Fruit fly (Drosophila melanogaster) whole organism, prepupa: Measurements from ENCODE around the gene Wnt10.

ENCODE experiments used
- Blimp-1 ChIP-seq: fragments of 200-800 bp; sonication (Bioruptor generic); optimal IDR thresholded peaks from 3 replicates; lab custom pipeline; 2017; ENCODE audit warnings: missing biosample characterization, missing genetic modification characterization, mild to moderate bottlenecking, moderate library complexity, missing genetic modification reagents
- CG10669 ChIP-seq: fragments of 200-800 bp; sonication (Bioruptor generic); optimal IDR thresholded peaks from 3 replicates; lab custom pipeline; 2018; ENCODE audit warnings: missing biosample characterization, mild to moderate bottlenecking, missing genetic modification characterization, moderate library complexity
- CG11294 ChIP-seq: fragments of 200-800 bp; sonication (Bioruptor generic); IDR thresholded peaks from 2 replicates; pipeline ENCODE4 v1.3.6; 2022; ENCODE audit warnings: missing biosample characterization, missing genetic modification characterization
- CG11902 ChIP-seq: fragments of 200-800 bp; sonication (Bioruptor generic); optimal IDR thresholded peaks from 3 replicates; lab custom pipeline; 2016; ENCODE audit warnings: missing biosample characterization, missing genetic modification characterization
- CG15336 ChIP-seq: fragments of 200-800 bp; sonication (Bioruptor generic); IDR thresholded peaks from 2 replicates; pipeline ENCODE4 v1.3.6; 2022; ENCODE audit warnings: missing biosample characterization, missing genetic modification characterization
- CG1621 ChIP-seq: fragments of 200-800 bp; sonication (Bioruptor generic); optimal IDR thresholded peaks from 3 replicates; lab custom pipeline; 2018; ENCODE audit warnings: missing biosample characterization, mild to moderate bottlenecking, missing genetic modification characterization
- CG16779 ChIP-seq: fragments of 200-800 bp; sonication (Bioruptor generic); optimal IDR thresholded peaks from 3 replicates; lab custom pipeline; 2017; ENCODE audit warnings: missing biosample characterization, mild to moderate bottlenecking, missing genetic modification characterization
- CG3032 ChIP-seq: fragments of 200-800 bp; optimal IDR thresholded peaks from 2 replicates; lab custom pipeline; 2019; ENCODE audit warnings: missing biosample characterization, mild to moderate bottlenecking, missing genetic modification characterization, moderate library complexity
- CG31627 ChIP-seq: fragments of 200-800 bp; sonication (Bioruptor generic); optimal IDR thresholded peaks from 3 replicates; lab custom pipeline; 2016; ENCODE audit warnings: missing biosample characterization, missing genetic modification characterization
- CG32006 ChIP-seq: fragments of 200-800 bp; sonication (Bioruptor generic); optimal IDR thresholded peaks from 3 replicates; lab custom pipeline; 2017; ENCODE audit warnings: missing biosample characterization, mild to moderate bottlenecking, missing genetic modification characterization
- CG34406 ChIP-seq: fragments of 200-800 bp; sonication (Bioruptor generic); optimal IDR thresholded peaks from 3 replicates; lab custom pipeline; 2016; ENCODE audit warnings: missing biosample characterization, missing genetic modification characterization
- CG3919 ChIP-seq: fragments of 200-800 bp; sonication (Bioruptor generic); optimal IDR thresholded peaks from 3 replicates; lab custom pipeline; 2016; ENCODE audit warnings: missing biosample characterization, missing genetic modification characterization
- CG4318 ChIP-seq: fragments of 200-800 bp; sonication (Bioruptor generic); optimal IDR thresholded peaks from 3 replicates; lab custom pipeline; 2017; ENCODE audit warnings: missing biosample characterization, mild to moderate bottlenecking, missing genetic modification characterization
- CG6163 ChIP-seq: fragments of 200-800 bp; sonication (Bioruptor generic); IDR thresholded peaks from 3 replicates; pipeline ENCODE4 v1.3.6; 2022; ENCODE audit warnings: missing biosample characterization, missing genetic modification characterization
- CG6276 ChIP-seq: fragments of 200-800 bp; sonication (Bioruptor generic); optimal IDR thresholded peaks from 2 replicates; lab custom pipeline; 2017; ENCODE audit warnings: missing biosample characterization, mild to moderate bottlenecking, missing genetic modification characterization
- CG6808 ChIP-seq: fragments of 200-800 bp; sonication (Bioruptor generic); optimal IDR thresholded peaks from 3 replicates; lab custom pipeline; 2017; ENCODE audit warnings: missing biosample characterization, missing genetic modification characterization, mild to moderate bottlenecking, moderate library complexity, missing genetic modification reagents
- CG6854 ChIP-seq: fragments of 200-800 bp; sonication (Bioruptor generic); optimal IDR thresholded peaks from 2 replicates; lab custom pipeline; 2017; ENCODE audit warnings: missing biosample characterization, mild to moderate bottlenecking, missing genetic modification characterization
- CG7368 ChIP-seq: fragments of 200-800 bp; sonication (Bioruptor generic); optimal IDR thresholded peaks from 3 replicates; lab custom pipeline; 2016; ENCODE audit warnings: missing biosample characterization, missing genetic modification characterization
- CG8119 ChIP-seq: fragments of 200-800 bp; sonication (Bioruptor generic); IDR thresholded peaks from 3 replicates; pipeline ENCODE4 v1.3.6; 2022; ENCODE audit warnings: missing biosample characterization, missing genetic modification characterization
- CG8319 ChIP-seq: fragments of 200-800 bp; sonication (Bioruptor generic); optimal IDR thresholded peaks from 3 replicates; lab custom pipeline; 2016; ENCODE audit warnings: missing biosample characterization, missing genetic modification characterization
- CG9139 ChIP-seq: fragments of 200-800 bp; sonication (Bioruptor generic); optimal IDR thresholded peaks from 3 replicates; lab custom pipeline; 2017; ENCODE audit warnings: missing biosample characterization, mild to moderate bottlenecking, missing genetic modification characterization
- Eip75B ChIP-seq: fragments of 200-800 bp; sonication (Bioruptor generic); optimal IDR thresholded peaks from 3 replicates; lab custom pipeline; 2016; ENCODE audit warnings: missing biosample characterization, missing genetic modification characterization
- Eip78C ChIP-seq: fragments of 200-800 bp; sonication (Bioruptor generic); peaks from one replicate; lab custom pipeline; 2016; ENCODE audit warnings: missing biosample characterization, missing genetic modification characterization
- Eip93F ChIP-seq: fragments of 200-800 bp; sonication (Bioruptor generic); optimal IDR thresholded peaks from 2 replicates; lab custom pipeline; 2016; ENCODE audit warnings: missing biosample characterization, mild to moderate bottlenecking, missing genetic modification characterization
- Ets21C ChIP-seq: fragments of 200-800 bp; sonication (Bioruptor generic); optimal IDR thresholded peaks from 3 replicates; lab custom pipeline; 2016; ENCODE audit warnings: missing biosample characterization, missing genetic modification characterization
- Hr39 ChIP-seq: fragments of 200-800 bp; sonication (Bioruptor generic); optimal IDR thresholded peaks from 2 replicates; lab custom pipeline; 2016; ENCODE audit warnings: missing biosample characterization, missing genetic modification characterization
- Hr4 ChIP-seq: fragments of 200-800 bp; sonication (Bioruptor generic); optimal IDR thresholded peaks from 3 replicates; lab custom pipeline; 2016; ENCODE audit warnings: missing biosample characterization, missing genetic modification characterization
- Lpt ChIP-seq: fragments of 200-800 bp; sonication (Bioruptor generic); optimal IDR thresholded peaks from 3 replicates; lab custom pipeline; 2016; ENCODE audit warnings: missing biosample characterization, missing genetic modification characterization
- OdsH ChIP-seq: fragments of 200-800 bp; sonication (Bioruptor generic); optimal IDR thresholded peaks from 3 replicates; lab custom pipeline; 2016; ENCODE audit warnings: missing biosample characterization, missing genetic modification characterization
- Smox ChIP-seq: fragments of 200-800 bp; sonication (Bioruptor generic); optimal IDR thresholded peaks from 3 replicates; lab custom pipeline; 2016; ENCODE audit warnings: missing biosample characterization, missing genetic modification characterization
- Sox102F ChIP-seq: fragments of 200-800 bp; sonication (Bioruptor generic); optimal IDR thresholded peaks from 2 replicates; lab custom pipeline; 2016; ENCODE audit warnings: missing biosample characterization, mild to moderate bottlenecking, missing genetic modification characterization
- Sox14 ChIP-seq: fragments of 200-800 bp; sonication (Bioruptor generic); optimal IDR thresholded peaks from 3 replicates; lab custom pipeline; 2016; ENCODE audit warnings: missing biosample characterization, missing genetic modification characterization
- acj6 ChIP-seq: fragments of 200-800 bp; sonication (Bioruptor generic); optimal IDR thresholded peaks from 3 replicates; lab custom pipeline; 2016; ENCODE audit warnings: missing biosample characterization, missing genetic modification characterization
- cyc ChIP-seq: fragments of 200-800 bp; sonication (Bioruptor generic); optimal IDR thresholded peaks from 3 replicates; lab custom pipeline; 2016; ENCODE audit warnings: missing biosample characterization, missing genetic modification characterization
- dac ChIP-seq: fragments of 200-800 bp; sonication (Bioruptor generic); optimal IDR thresholded peaks from 2 replicates; lab custom pipeline; 2017; ENCODE audit warnings: missing biosample characterization, mild to moderate bottlenecking, missing genetic modification characterization
- dsx ChIP-seq: fragments of 200-800 bp; optimal IDR thresholded peaks from 3 replicates; lab custom pipeline; 2019; ENCODE audit warnings: missing biosample characterization, mild to moderate bottlenecking, missing genetic modification characterization, moderate library complexity; ENCODE audit not compliant: poor library complexity, severe bottlenecking
- esn ChIP-seq: fragments of 200-800 bp; sonication (Bioruptor generic); optimal IDR thresholded peaks from 2 replicates; lab custom pipeline; 2016; ENCODE audit warnings: missing biosample characterization, mild to moderate bottlenecking, missing genetic modification characterization, moderate library complexity
- fd59A ChIP-seq: fragments of 200-800 bp; sonication (Bioruptor generic); optimal IDR thresholded peaks from 2 replicates; lab custom pipeline; 2017; ENCODE audit warnings: missing biosample characterization, mild to moderate bottlenecking, missing genetic modification characterization, missing genetic modification reagents
- fd85E ChIP-seq: fragments of 200-800 bp; sonication (Bioruptor generic); optimal IDR thresholded peaks from 3 replicates; lab custom pipeline; 2016; ENCODE audit warnings: missing biosample characterization, missing genetic modification characterization
- fkh ChIP-seq: fragments of 200-800 bp; sonication (Bioruptor generic); optimal IDR thresholded peaks from 3 replicates; lab custom pipeline; 2017; ENCODE audit warnings: missing biosample characterization, mild to moderate bottlenecking, missing genetic modification characterization, moderate library complexity
- pdm3 ChIP-seq: fragments of 200-800 bp; sonication (Bioruptor generic); optimal IDR thresholded peaks from 3 replicates; lab custom pipeline; 2016; ENCODE audit warnings: missing biosample characterization, missing genetic modification characterization
- salr ChIP-seq, 2 experiments: fragments of 200-800 bp; sonication (Bioruptor generic); optimal IDR thresholded peaks; 3 replicates each; lab custom pipeline; 2016 to 2018; ENCODE audit warnings: missing biosample characterization in 2 of 2, missing genetic modification characterization in 2 of 2, mild to moderate bottlenecking in 1 of 2
- spab ChIP-seq: fragments of 200-800 bp; sonication (Bioruptor generic); optimal IDR thresholded peaks from 2 replicates; lab custom pipeline; 2017; ENCODE audit warnings: missing biosample characterization, mild to moderate bottlenecking, missing genetic modification characterization, missing genetic modification reagents
- ss ChIP-seq, 2 experiments: fragments of 200-800 bp; sonication (Bioruptor generic); optimal IDR thresholded peaks; 2 replicates in 1 of 2; 3 replicates in 1 of 2; lab custom pipeline; 2017 to 2018; ENCODE audit warnings: mild to moderate bottlenecking in 2 of 2, missing biosample characterization in 2 of 2, missing genetic modification characterization in 2 of 2, moderate library complexity in 1 of 2
- svp ChIP-seq: fragments of 200-800 bp; sonication (Bioruptor generic); peaks from one replicate; lab custom pipeline; 2016; ENCODE audit warnings: missing biosample characterization, missing genetic modification characterization
- vri ChIP-seq: fragments of 200-800 bp; sonication (Bioruptor generic); optimal IDR thresholded peaks from 3 replicates; lab custom pipeline; 2016; ENCODE audit warnings: missing biosample characterization, mild to moderate bottlenecking, missing genetic modification characterization

Gene Wnt10

dm6 chr2L:7333184-7334025, 29.8 kb upstream of the Wnt10 start, which contains the start of gene Wnt6 (continued):
- TF ChIP-seq CG7368 (GFP tag; lab: Kevin White, UChicago) (no peak), CG32006 (GFP tag; lab: Kevin White, UChicago) (peak; percentile 49), cyc (GFP tag; lab: Kevin White, UChicago) (peak; percentile 5), CG11294 (GFP tag; lab: Robert Waterston, UW) (no peak), Sox14 (GFP tag; lab: Kevin White, UChicago) (peak; percentile 23), svp (GFP tag; lab: Kevin White, UChicago) (peak; percentile 85), pdm3 (GFP tag; lab: Kevin White, UChicago) (peak; percentile 29), Blimp-1 (GFP tag; lab: Kevin White, UChicago) (no peak), Lpt (GFP tag; lab: Kevin White, UChicago) (no peak), acj6 (GFP tag; lab: Kevin White, UChicago) (peak; percentile 21)

- TF ChIP-seq CG4318 (GFP tag; lab: Kevin White, UChicago), result no peak
- peak; percentile 21 for TF ChIP-seq Hr39
- TF ChIP-seq CG6854 (GFP tag; lab: Kevin White, UChicago), result peak; percentile 61
- TF ChIP-seq CG7368 (GFP tag; lab: Kevin White, UChicago), result no peak
- TF ChIP-seq spab (GFP tag; lab: Kevin White, UChicago), result peak; percentile 35
- TF ChIP-seq fkh (GFP tag; lab: Kevin White, UChicago), result no peak
- peak; percentile 23 for TF ChIP-seq CG31627 (GFP tag; lab: Kevin White, UChicago)
- no peak for TF ChIP-seq CG11902 (GFP tag; lab: Kevin White, UChicago)
- no peak for TF ChIP-seq CG16779 (tag; lab: Kevin White, UChicago)
- TF ChIP-seq CG6808 (GFP tag; lab: Kevin White, UChicago), result peak; percentile 48
- TF ChIP-seq Ets21C, result no peak
- TF ChIP-seq dac (GFP tag; lab: Kevin White, UChicago), result no peak
- TF ChIP-seq fd85E (GFP tag; lab: Kevin White, UChicago), result no peak
- TF ChIP-seq acj6 (GFP tag; lab: Kevin White, UChicago), result peak; percentile 10
- TF ChIP-seq CG3032 (tag; lab: Kevin White, UChicago), result peak; percentile 14
- peak; percentile 77 for TF ChIP-seq CG6163 (GFP tag; lab: Robert Waterston, UW)
- no peak for TF ChIP-seq CG15336 (GFP tag; lab: Robert Waterston, UW)
- peak; percentile 26 for TF ChIP-seq Eip75B (GFP tag; lab: Kevin White, UChicago)
- TF ChIP-seq CG1621, result no peak
- no peak for TF ChIP-seq CG10669 (GFP tag; lab: Kevin White, UChicago)
- no peak for TF ChIP-seq CG8119 (GFP tag; lab: Robert Waterston, UW)
- TF ChIP-seq ss (GFP tag; optimal IDR thresholded peaks at IDR 0.05; lab: Kevin White, UChicago), result peak; percentile 53 to 76
- TF ChIP-seq CG9139 (GFP tag; lab: Kevin White, UChicago), result peak; percentile 56
- TF ChIP-seq esn, result peak; percentile 34
- TF ChIP-seq CG11294 (GFP tag; lab: Robert Waterston, UW), result no peak
- TF ChIP-seq Hr4 (GFP tag; lab: Kevin White, UChicago), result no peak
- TF ChIP-seq CG3919 (GFP tag; lab: Kevin White, UChicago), result peak; percentile 31
- peak; percentile 52 for TF ChIP-seq Eip93F (GFP tag; lab: Kevin White, UChicago)
- peak; percentile 27 for TF ChIP-seq dsx (GFP tag; lab: Kevin White, UChicago)
- peak; percentile 23 for TF ChIP-seq pdm3 (GFP tag; lab: Kevin White, UChicago)
- no peak for TF ChIP-seq CG6276 (GFP tag; lab: Kevin White, UChicago)
- peak; percentile 71 for TF ChIP-seq Sox102F (GFP tag; lab: Kevin White, UChicago)
- TF ChIP-seq OdsH (GFP tag; lab: Kevin White, UChicago), result no peak
- no peak for TF ChIP-seq Sox14 (GFP tag; lab: Kevin White, UChicago)
- peak; percentile 36 for TF ChIP-seq vri (GFP tag; lab: Kevin White, UChicago)
- no peak for TF ChIP-seq CG8319 (GFP tag; lab: Kevin White, UChicago)
- no peak for TF ChIP-seq salr (GFP tag; optimal IDR thresholded peaks at IDR 0.05; lab: Kevin White, UChicago)
- peak; percentile 44 for TF ChIP-seq Smox (GFP tag; lab: Kevin White, UChicago)
- TF ChIP-seq CG34406 (GFP tag; lab: Kevin White, UChicago), result peak; percentile 47
- no peak for TF ChIP-seq fd59A (GFP tag; lab: Kevin White, UChicago)
- no peak for TF ChIP-seq CG32006 (GFP tag; lab: Kevin White, UChicago)
- peak; percentile 7 for TF ChIP-seq cyc (GFP tag; lab: Kevin White, UChicago)
- peak; percentile 72 for TF ChIP-seq svp (GFP tag; lab: Kevin White, UChicago)
- TF ChIP-seq Eip78C (GFP tag; lab: Kevin White, UChicago), result peak; percentile 81
These were observed 29.0 kb upstream of the Wnt10 start for dm6 chr2L:7334183-7334582.
